Worm (Caenorhabditis elegans) whole organism, L3 larva: Measurements from ENCODE around the gene sfa-1.
A peak's percentile ranks its signal among the peaks of the same experiment; 100 is the strongest.

ENCODE experiments used
- R02D3.7 ChIP-seq: fragments of 150-350 bp; optimal IDR thresholded peaks from 2 replicates; lab custom pipeline; 2014; ENCODE audit warnings: missing biosample characterization, missing genetic modification characterization
- ZK546.5 ChIP-seq: sonication (generic microtip); optimal IDR thresholded peaks from 2 replicates; lab custom pipeline; 2017; ENCODE audit warnings: missing biosample characterization, missing genetic modification characterization
- aly-2 ChIP-seq: fragments of 150-350 bp; optimal IDR thresholded peaks from 2 replicates; lab custom pipeline; 2014; ENCODE audit warnings: missing biosample characterization, missing genetic modification characterization
- ceh-9 ChIP-seq: sonication (generic microtip); optimal IDR thresholded peaks from 2 replicates; lab custom pipeline; 2018; ENCODE audit warnings: missing biosample characterization, missing genetic modification characterization
- daf-12 ChIP-seq: fragments of 150-350 bp; optimal IDR thresholded peaks from 2 replicates; lab custom pipeline; 2014; ENCODE audit warnings: missing biosample characterization, missing genetic modification reagents, missing genetic modification characterization
- egl-27 ChIP-seq: sonication (generic microtip); optimal IDR thresholded peaks from 4 replicates; lab custom pipeline; 2017; ENCODE audit warnings: missing biosample characterization, missing genetic modification reagents, missing genetic modification characterization
- egl-5 ChIP-seq: fragments of 150-350 bp; optimal IDR thresholded peaks from 2 replicates; lab custom pipeline; 2017; ENCODE audit warnings: missing biosample characterization, missing genetic modification reagents, missing genetic modification characterization, inconsistent platforms
- elt-1 ChIP-seq: fragments of 150-350 bp; optimal IDR thresholded peaks from 2 replicates; lab custom pipeline; 2014; ENCODE audit warnings: missing biosample characterization, missing genetic modification characterization
- elt-3 ChIP-seq, 3 experiments: fragments of 150-350 bp in 1 of 3; sonication (generic microtip) in 2 of 3; optimal IDR thresholded peaks; 2 replicates in 2 of 3; 4 replicates in 1 of 3; lab custom pipeline; 2014 to 2017; ENCODE audit warnings: missing biosample characterization in 3 of 3, missing genetic modification characterization in 3 of 3
- eor-1 ChIP-seq, 2 experiments: fragments of 150-350 bp; optimal IDR thresholded peaks; 2 replicates each; lab custom pipeline; 2014 to 2018; ENCODE audit warnings: missing biosample characterization in 2 of 2, missing genetic modification characterization in 2 of 2
- fkh-10 ChIP-seq: sonication (generic microtip); optimal IDR thresholded peaks from 2 replicates; lab custom pipeline; 2017; ENCODE audit warnings: missing biosample characterization, missing genetic modification reagents, missing genetic modification characterization
- fkh-2 ChIP-seq: fragments of 150-350 bp; optimal IDR thresholded peaks from 2 replicates; lab custom pipeline; 2014; ENCODE audit warnings: missing biosample characterization, missing genetic modification reagents, missing genetic modification characterization
- hmg-11 ChIP-seq: sonication (generic microtip); optimal IDR thresholded peaks from 2 replicates; lab custom pipeline; 2016; ENCODE audit warnings: missing genetic modification characterization, missing compliant biosample characterization
- jun-1 ChIP-seq: fragments of 150-350 bp; optimal IDR thresholded peaks from 2 replicates; lab custom pipeline; 2014; ENCODE audit warnings: missing biosample characterization, missing genetic modification reagents, missing genetic modification characterization
- lin-15B ChIP-seq: fragments of 150-350 bp; optimal IDR thresholded peaks from 2 replicates; lab custom pipeline; 2014; ENCODE audit warnings: missing biosample characterization, missing genetic modification characterization
- mdl-1 ChIP-seq: fragments of 150-350 bp; optimal IDR thresholded peaks from 2 replicates; lab custom pipeline; 2014; ENCODE audit warnings: missing biosample characterization, missing genetic modification characterization
- nfya-1 ChIP-seq: sonication (generic microtip); optimal IDR thresholded peaks from 2 replicates; lab custom pipeline; 2017; ENCODE audit warnings: missing genetic modification characterization, mild to moderate bottlenecking, missing compliant biosample characterization, antibody characterized with exemption, moderate library complexity; ENCODE audit not compliant: insufficient read depth
- nhr-12 ChIP-seq: fragments of 150-350 bp; optimal IDR thresholded peaks from 2 replicates; lab custom pipeline; 2014; ENCODE audit warnings: missing biosample characterization, missing genetic modification characterization
- nhr-237 ChIP-seq: fragments of 150-350 bp; optimal IDR thresholded peaks from 2 replicates; lab custom pipeline; 2014; ENCODE audit warnings: missing biosample characterization, missing genetic modification characterization
- nhr-25 ChIP-seq: sonication (generic microtip); optimal IDR thresholded peaks from 2 replicates; lab custom pipeline; 2017; ENCODE audit warnings: missing biosample characterization, missing genetic modification characterization
- nhr-28 ChIP-seq: fragments of 150-350 bp; optimal IDR thresholded peaks from 2 replicates; lab custom pipeline; 2014; ENCODE audit warnings: missing biosample characterization, missing genetic modification characterization
- nhr-43 ChIP-seq: sonication (generic microtip); optimal IDR thresholded peaks from 2 replicates; lab custom pipeline; 2016; ENCODE audit warnings: mild to moderate bottlenecking, missing genetic modification characterization, missing compliant biosample characterization; ENCODE audit not compliant: poor library complexity, severe bottlenecking
- nhr-67 ChIP-seq: fragments of 150-350 bp; optimal IDR thresholded peaks from 2 replicates; lab custom pipeline; 2014; ENCODE audit warnings: missing biosample characterization, missing genetic modification characterization
- nhr-76 ChIP-seq: fragments of 150-350 bp; sonication (generic microtip); optimal IDR thresholded peaks from 5 replicates; lab custom pipeline; 2014; ENCODE audit warnings: missing biosample characterization, missing genetic modification characterization
- pqm-1 ChIP-seq: fragments of 150-350 bp; optimal IDR thresholded peaks from 2 replicates; lab custom pipeline; 2017; ENCODE audit warnings: missing biosample characterization, missing genetic modification characterization, inconsistent platforms
- sea-2 ChIP-seq: fragments of 150-350 bp; sonication (generic microtip); optimal IDR thresholded peaks from 4 replicates; lab custom pipeline; 2014; ENCODE audit warnings: missing biosample characterization, missing genetic modification reagents, missing genetic modification characterization
- snpc-4 ChIP-seq: fragments of 150-350 bp; optimal IDR thresholded peaks from 2 replicates; lab custom pipeline; 2014; ENCODE audit warnings: missing biosample characterization, missing genetic modification characterization
- tbx-2 ChIP-seq: sonication (generic microtip); optimal IDR thresholded peaks from 2 replicates; lab custom pipeline; 2016; ENCODE audit warnings: mild to moderate bottlenecking, missing genetic modification characterization, missing compliant biosample characterization
- unc-39 ChIP-seq: sonication (generic microtip); optimal IDR thresholded peaks from 4 replicates; lab custom pipeline; 2017; ENCODE audit warnings: missing biosample characterization, missing genetic modification characterization
- unc-62 ChIP-seq: fragments of 150-350 bp; sonication (generic microtip); optimal IDR thresholded peaks from 4 replicates; lab custom pipeline; 2014; ENCODE audit warnings: missing biosample characterization, missing genetic modification reagents, missing genetic modification characterization
- zag-1 ChIP-seq: fragments of 150-350 bp; optimal IDR thresholded peaks from 2 replicates; lab custom pipeline; 2014; ENCODE audit warnings: missing biosample characterization, missing genetic modification characterization
- ztf-11 ChIP-seq: fragments of 150-350 bp; optimal IDR thresholded peaks from 2 replicates; lab custom pipeline; 2014; ENCODE audit warnings: missing biosample characterization, missing genetic modification characterization
- ztf-4 ChIP-seq: fragments of 150-350 bp; optimal IDR thresholded peaks from 2 replicates; lab custom pipeline; 2014; ENCODE audit warnings: missing biosample characterization, missing genetic modification characterization

sfa-1 gene

DNA sequence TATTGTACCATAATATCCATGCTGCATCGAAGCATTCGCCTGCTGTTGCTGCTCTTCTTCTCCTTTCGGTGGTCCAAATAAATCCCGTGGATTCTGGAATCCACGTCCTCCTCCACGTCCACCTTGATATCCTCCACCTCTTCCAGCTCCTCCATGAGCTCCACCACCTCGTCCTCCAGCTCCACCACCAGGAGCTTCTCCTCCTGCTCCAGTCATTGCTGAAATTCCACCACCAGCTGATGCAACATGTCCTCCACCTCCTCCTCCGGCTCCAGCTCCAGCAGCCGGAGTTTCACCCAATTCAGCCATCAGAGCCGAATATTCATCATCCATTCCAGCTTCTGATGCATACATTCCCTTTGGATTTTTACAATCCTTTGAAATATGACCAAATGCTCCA is 5.2 kb downstream of the sfa-1 start:
- TF ChIP-seq nhr-43 (no peak), lin-15B (tag; lab: Kevin White, UChicago) (no peak), egl-27 (tag; lab: Kevin White, UChicago) (no peak), nhr-237 (tag; lab: Kevin White, UChicago) (no peak), jun-1 (tag; lab: Kevin White, UChicago) (no peak), nhr-67 (tag; lab: Kevin White, UChicago) (no peak), elt-3 (tag; optimal IDR thresholded peaks at IDR 0.05; lab: Kevin White, UChicago) (no peak), ZK546.5 (tag; lab: Kevin White, UChicago) (no peak), tbx-2 (tag; lab: Kevin White, UChicago) (no peak), nhr-76 (no peak), fkh-2 (tag; lab: Kevin White, UChicago) (no peak), nhr-28 (tag; lab: Kevin White, UChicago) (no peak), ztf-11 (tag; lab: Kevin White, UChicago) (no peak), sea-2 (GFP tag; lab: Kevin White, UChicago) (no peak), nhr-12 (tag; lab: Kevin White, UChicago) (no peak)

- TF ChIP-seq nhr-28 (tag; lab: Kevin White, UChicago): no peak
- peak; percentile 98 for TF ChIP-seq nfya-1 (tag; lab: Kevin White, UChicago)
- no peak for TF ChIP-seq pqm-1 (tag; lab: Kevin White, UChicago)
- TF ChIP-seq egl-5: no peak
- TF ChIP-seq eor-1 (tag; optimal IDR thresholded peaks at IDR 0.05; lab: Kevin White, UChicago): no peak
- TF ChIP-seq, all 47 proteins: peak for 1
Measured at ce11 chrIV:17104157-17104872, 6.5 kb downstream of the sfa-1 start.

ce11 chrIV:17103615-17104014 is 7.2 kb downstream of the sfa-1 start, which contains the start of gene Y116A8C.30:
Y116A8C.30 (minus strand) TSS chrIV:17103715.
- no peak for TF ChIP-seq nhr-67 (tag; lab: Kevin White, UChicago)
- no peak for TF ChIP-seq tbx-2 (tag; lab: Kevin White, UChicago)
- no peak for TF ChIP-seq unc-62 (GFP tag; lab: Kevin White, UChicago)
- TF ChIP-seq snpc-4 (tag; lab: Kevin White, UChicago): no peak
- no peak for TF ChIP-seq mdl-1

DNA sequence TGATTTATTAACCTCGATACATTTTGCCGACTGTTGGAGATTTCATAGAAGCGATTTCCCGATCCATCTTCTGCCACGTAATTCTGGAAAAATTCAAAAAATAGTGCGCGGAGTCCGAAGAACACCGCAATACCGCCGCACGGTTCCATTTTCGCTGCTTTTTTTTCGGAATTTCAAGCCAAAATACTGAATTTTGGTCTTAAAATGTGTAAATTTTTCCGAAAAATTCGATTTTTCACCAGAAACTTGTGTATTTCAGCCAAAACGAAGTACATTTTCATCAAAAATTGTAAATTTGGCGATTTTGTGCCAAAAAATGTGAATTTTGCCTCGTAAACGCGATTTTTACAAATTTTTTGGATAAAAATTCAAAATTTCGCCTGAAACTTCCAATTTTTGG is 7.7 kb downstream of the sfa-1 start:
- no peak for TF ChIP-seq zag-1
- no peak for TF ChIP-seq unc-39
- TF ChIP-seq daf-12: no peak
- no peak for TF ChIP-seq elt-1
- TF ChIP-seq nhr-12 (tag; lab: Kevin White, UChicago): no peak
- TF ChIP-seq ztf-11 (tag; lab: Kevin White, UChicago): no peak
- TF ChIP-seq ztf-4 (tag; lab: Kevin White, UChicago): no peak
- no peak for TF ChIP-seq eor-1 (tag; optimal IDR thresholded peaks at IDR 0.05; lab: Kevin White, UChicago)
- TF ChIP-seq fkh-10 (GFP tag; lab: Kevin White, UChicago): no peak
- no peak for TF ChIP-seq R02D3.7 (tag; lab: Kevin White, UChicago)
- TF ChIP-seq hmg-11 (tag; lab: Kevin White, UChicago): no peak
- no peak for TF ChIP-seq elt-3 (tag; optimal IDR thresholded peaks at IDR 0.05; lab: Kevin White, UChicago)
- TF ChIP-seq fkh-2 (tag; lab: Kevin White, UChicago): no peak
- no peak for TF ChIP-seq egl-27 (tag; lab: Kevin White, UChicago)
- no peak for TF ChIP-seq aly-2
- no peak for TF ChIP-seq unc-62 (GFP tag; lab: Kevin White, UChicago)
- no peak for TF ChIP-seq nhr-25 (tag; lab: Kevin White, UChicago)
- TF ChIP-seq nhr-28 (tag; lab: Kevin White, UChicago): no peak
- no peak for TF ChIP-seq ceh-9 (tag; lab: Kevin White, UChicago)
- TF ChIP-seq nfya-1 (tag; lab: Kevin White, UChicago): no peak
- TF ChIP-seq, all 47 proteins: peak for 0
